Worm (Caenorhabditis elegans): ENCODE results near the gene cdk-11.1.
A peak's percentile ranks its signal among the peaks of the same experiment; 100 is the strongest.

Gene cdk-11.1

ce11 chrII:7718491-7718890, 19.5 kb downstream of the cdk-11.1 start, which contains the start of gene cpna-5:
TSS of gene cpna-5 (minus strand) at chrII:7718591.
- TF ChIP-seq ceh-39 (tag; optimal IDR thresholded peaks at IDR 0.05) (no peak), ztf-11 (tag; optimal IDR thresholded peaks at IDR 0.05) (no peak), elt-1 (tag; optimal IDR thresholded peaks at IDR 0.05; ENCODE audit: borderline replicate concordance, insufficient read depth) (no peak), hlh-1 (tag; optimal IDR thresholded peaks at IDR 0.05) (no peak), ces-1 (GFP tag; optimal IDR thresholded peaks at IDR 0.05) (no peak)

DNA sequence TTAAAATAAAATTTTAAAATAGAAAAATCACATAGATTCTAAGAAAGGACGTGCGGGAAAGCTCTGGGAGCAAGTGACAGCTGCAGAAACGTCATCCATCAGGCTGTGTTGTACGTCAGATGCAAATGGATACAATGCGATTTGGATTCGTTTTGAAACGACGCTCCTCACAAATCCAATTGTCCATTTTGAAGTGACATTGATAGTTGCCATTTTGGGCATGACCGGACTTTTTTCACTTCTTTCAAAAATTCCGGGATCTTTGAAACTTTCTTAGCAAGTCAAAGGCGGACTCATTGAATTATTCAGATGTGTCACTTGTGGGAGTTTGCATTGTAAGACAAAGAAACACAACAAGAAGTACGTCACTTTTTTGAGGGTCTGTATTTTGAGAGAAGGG, 20.0 kb downstream of the cdk-11.1 start:
- peak; percentile 84 for TF ChIP-seq ces-1 (GFP tag; optimal IDR thresholded peaks at IDR 0.05)
- TF ChIP-seq nhr-2 (tag; optimal IDR thresholded peaks at IDR 0.05): no peak

- TF ChIP-seq pha-4 (tag; optimal IDR thresholded peaks at IDR 0.05): no peak
- TF ChIP-seq ceh-39 (tag; optimal IDR thresholded peaks at IDR 0.05): no peak
- TF ChIP-seq unc-62 (GFP tag; optimal IDR thresholded peaks at IDR 0.05): peak; percentile 41
- no peak for TF ChIP-seq nhr-237 (tag; optimal IDR thresholded peaks at IDR 0.05)
- TF ChIP-seq elt-3 (tag; optimal IDR thresholded peaks at IDR 0.05): no peak
- no peak for TF ChIP-seq ham-2 (GFP tag; optimal IDR thresholded peaks at IDR 0.05)
- no peak for TF ChIP-seq sem-2 (GFP tag; optimal IDR thresholded peaks at IDR 0.05)
- TF ChIP-seq unc-39 (tag; optimal IDR thresholded peaks at IDR 0.05): no peak
- TF ChIP-seq lin-32 (GFP tag; optimal IDR thresholded peaks at IDR 0.05): no peak
- TF ChIP-seq hlh-1 (tag; optimal IDR thresholded peaks at IDR 0.05): peak; percentile 24
- no peak for TF ChIP-seq sptf-1 (tag; optimal IDR thresholded peaks at IDR 0.05)
- no peak for TF ChIP-seq mls-2 (tag; optimal IDR thresholded peaks at IDR 0.05)
- TF ChIP-seq drap-1 (GFP tag; optimal IDR thresholded peaks at IDR 0.05): no peak
- no peak for TF ChIP-seq flh-1 (GFP tag; optimal IDR thresholded peaks at IDR 0.05)
- TF ChIP-seq elt-1 (tag; optimal IDR thresholded peaks at IDR 0.05; ENCODE audit: borderline replicate concordance, insufficient read depth): no peak
- TF ChIP-seq mep-1 (tag; optimal IDR thresholded peaks at IDR 0.05): no peak
- TF ChIP-seq ces-1 (GFP tag; optimal IDR thresholded peaks at IDR 0.05): no peak
- no peak for TF ChIP-seq nhr-76 (tag; optimal IDR thresholded peaks at IDR 0.05)
- TF ChIP-seq ceh-83 (GFP tag; optimal IDR thresholded peaks at IDR 0.05): no peak
- TF ChIP-seq nhr-12 (tag; optimal IDR thresholded peaks at IDR 0.05): no peak
- TF ChIP-seq zip-8 (tag; optimal IDR thresholded peaks at IDR 0.05): no peak
- peak; percentile 0 for TF ChIP-seq unc-120 (tag; optimal IDR thresholded peaks at IDR 0.05; ENCODE audit: poor library complexity, severe bottlenecking)
- TF ChIP-seq lsy-2 (tag; optimal IDR thresholded peaks at IDR 0.05): no peak
- TF ChIP-seq lin-13 (tag; optimal IDR thresholded peaks at IDR 0.05): no peak
Measured at ce11 chrII:7720479-7720878, 21.4 kb downstream of the cdk-11.1 start.

- TF ChIP-seq hlh-1 (tag; optimal IDR thresholded peaks at IDR 0.05) (peak; percentile 90), blmp-1 (tag; optimal IDR thresholded peaks at IDR 0.05) (no peak), unc-120 (tag; optimal IDR thresholded peaks at IDR 0.05; ENCODE audit: poor library complexity, severe bottlenecking) (peak; percentile 81), unc-62 (GFP tag; optimal IDR thresholded peaks at IDR 0.05) (peak; percentile 49)
Measured at ce11 chrII:7722784-7723183, 23.7 kb downstream of the cdk-11.1 start.

DNA sequence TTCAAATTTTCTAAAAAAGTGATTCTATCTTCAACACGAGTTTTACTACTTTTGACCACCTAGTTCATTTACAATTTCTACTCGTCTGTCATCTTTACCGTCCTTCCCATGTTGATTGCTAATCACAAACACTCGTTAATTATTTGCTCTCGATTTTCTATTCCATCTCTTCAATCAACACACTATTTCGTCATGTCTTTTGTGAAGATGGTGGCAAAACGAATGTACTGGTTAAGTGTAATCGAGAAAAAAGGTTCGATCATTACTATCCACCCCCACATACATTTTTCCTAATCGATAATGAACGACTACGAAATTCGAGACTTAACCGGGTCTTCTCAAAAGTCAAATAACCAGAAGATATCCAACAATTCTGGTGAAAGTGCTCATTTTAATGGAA, 25.6 kb downstream of the cdk-11.1 start, which contains the start of gene cpna-2:
Gene cpna-2 (plus strand): TSS at position 301 of the 400 bp plus-strand sequence.
- TF ChIP-seq hlh-1 (tag; optimal IDR thresholded peaks at IDR 0.05): no peak
- no peak for TF ChIP-seq sem-2 (GFP tag; optimal IDR thresholded peaks at IDR 0.05)
- no peak for TF ChIP-seq unc-120 (tag; optimal IDR thresholded peaks at IDR 0.05; ENCODE audit: poor library complexity, severe bottlenecking)
- TF ChIP-seq bed-3 (GFP tag; optimal IDR thresholded peaks at IDR 0.05): no peak
- TF ChIP-seq blmp-1 (tag; optimal IDR thresholded peaks at IDR 0.05): no peak
- TF ChIP-seq ceh-39 (tag; optimal IDR thresholded peaks at IDR 0.05): no peak
- no peak for TF ChIP-seq elt-3 (tag; optimal IDR thresholded peaks at IDR 0.05)
- TF ChIP-seq mls-2 (tag; optimal IDR thresholded peaks at IDR 0.05): no peak
- TF ChIP-seq ceh-43 (GFP tag; optimal IDR thresholded peaks at IDR 0.05): no peak
- TF ChIP-seq mep-1 (tag; optimal IDR thresholded peaks at IDR 0.05): no peak
- no peak for TF ChIP-seq lin-13 (tag; optimal IDR thresholded peaks at IDR 0.05)

ce11 chrII:7736725-7737124, 37.7 kb downstream of the cdk-11.1 start:
- TF ChIP-seq sptf-1 (tag; optimal IDR thresholded peaks at IDR 0.05) (no peak), ces-1 (GFP tag; optimal IDR thresholded peaks at IDR 0.05) (no peak), nhr-12 (tag; optimal IDR thresholded peaks at IDR 0.05) (no peak), bed-3 (GFP tag; optimal IDR thresholded peaks at IDR 0.05) (no peak), ceh-39 (tag; optimal IDR thresholded peaks at IDR 0.05) (no peak), blmp-1 (tag; optimal IDR thresholded peaks at IDR 0.05) (no peak), snpc-4 (tag; optimal IDR thresholded peaks at IDR 0.05) (no peak), nhr-76 (tag; optimal IDR thresholded peaks at IDR 0.05) (no peak), pha-4 (tag; optimal IDR thresholded peaks at IDR 0.05) (no peak), lsy-2 (tag; optimal IDR thresholded peaks at IDR 0.05) (no peak), nhr-237 (tag; optimal IDR thresholded peaks at IDR 0.05) (no peak), zip-8 (tag; optimal IDR thresholded peaks at IDR 0.05) (no peak), hlh-1 (tag; optimal IDR thresholded peaks at IDR 0.05) (no peak), tbx-8 (GFP tag; optimal IDR thresholded peaks at IDR 0.05) (no peak), drap-1 (GFP tag; optimal IDR thresholded peaks at IDR 0.05) (no peak), cnd-1 (tag; optimal IDR thresholded peaks at IDR 0.05) (no peak), nhr-2 (tag; optimal IDR thresholded peaks at IDR 0.05) (no peak), unc-120 (tag; optimal IDR thresholded peaks at IDR 0.05; ENCODE audit: poor library complexity, severe bottlenecking) (no peak), flh-1 (GFP tag; optimal IDR thresholded peaks at IDR 0.05) (no peak), ceh-43 (GFP tag; optimal IDR thresholded peaks at IDR 0.05) (no peak)
